Fruit fly (Drosophila melanogaster) whole organism, adult: ENCODE data around the gene CG17134.

Source experiments
- CG11617 ChIP-seq: fragments of 200-800 bp; sonication (Bioruptor generic); optimal IDR thresholded peaks from 2 replicates; lab custom pipeline; 2017; ENCODE audit warnings: mild to moderate bottlenecking, missing biosample characterization, missing genetic modification reagents, missing genetic modification characterization
- CG12768 ChIP-seq: fragments of 200-800 bp; sonication (Bioruptor generic); optimal IDR thresholded peaks from 2 replicates; lab custom pipeline; 2017; ENCODE audit warnings: missing biosample characterization, missing genetic modification characterization, mild to moderate bottlenecking, moderate library complexity, missing genetic modification reagents
- CG14711 ChIP-seq: fragments of 200-800 bp; sonication (Bioruptor generic); optimal IDR thresholded peaks from 2 replicates; lab custom pipeline; 2018; ENCODE audit warnings: missing biosample characterization, mild to moderate bottlenecking, missing genetic modification characterization, moderate library complexity
- CG1620 ChIP-seq: fragments of 200-800 bp; sonication (Bioruptor generic); optimal IDR thresholded peaks from 2 replicates; lab custom pipeline; 2016; ENCODE audit warnings: missing biosample characterization, missing genetic modification characterization
- CG33017 ChIP-seq: fragments of 200-800 bp; sonication (Bioruptor generic); optimal IDR thresholded peaks from 2 replicates; lab custom pipeline; 2018; ENCODE audit warnings: missing biosample characterization, mild to moderate bottlenecking, missing genetic modification characterization, moderate library complexity
- CG5204 ChIP-seq: fragments of 200-800 bp; sonication (Bioruptor generic); optimal IDR thresholded peaks from 2 replicates; lab custom pipeline; 2016; ENCODE audit warnings: missing biosample characterization, missing genetic modification characterization
- CG7045 ChIP-seq: fragments of 200-800 bp; sonication (Bioruptor generic); optimal IDR thresholded peaks from 2 replicates; lab custom pipeline; 2017; ENCODE audit warnings: missing biosample characterization, mild to moderate bottlenecking, missing genetic modification characterization
- CG7101 ChIP-seq: fragments of 200-800 bp; sonication (Bioruptor generic); optimal IDR thresholded peaks from 2 replicates; lab custom pipeline; 2018; ENCODE audit warnings: missing biosample characterization, mild to moderate bottlenecking, missing genetic modification characterization, moderate library complexity
- Clk ChIP-seq: fragments of 200-800 bp; sonication (Bioruptor generic); optimal IDR thresholded peaks from 2 replicates; lab custom pipeline; 2017; ENCODE audit warnings: missing biosample characterization, missing genetic modification characterization
- Crg-1 ChIP-seq: fragments of 200-800 bp; sonication (Bioruptor generic); optimal IDR thresholded peaks from 2 replicates; lab custom pipeline; 2016; ENCODE audit warnings: missing biosample characterization, missing genetic modification characterization
- Hr96 ChIP-seq: fragments of 200-800 bp; sonication (Bioruptor generic); optimal IDR thresholded peaks from 2 replicates; lab custom pipeline; 2016; ENCODE audit warnings: missing biosample characterization, missing genetic modification characterization
- Mnt ChIP-seq: fragments of 200-800 bp; sonication (Bioruptor generic); optimal IDR thresholded peaks from 2 replicates; lab custom pipeline; 2016; ENCODE audit warnings: missing biosample characterization, mild to moderate bottlenecking, missing genetic modification characterization
- bab1 ChIP-seq: fragments of 200-800 bp; sonication (Bioruptor generic); optimal IDR thresholded peaks from 3 replicates; lab custom pipeline; 2019; ENCODE audit warnings: missing biosample characterization, mild to moderate bottlenecking, missing genetic modification characterization, moderate library complexity
- cic ChIP-seq: fragments of 200-800 bp; sonication (Bioruptor generic); optimal IDR thresholded peaks from 2 replicates; lab custom pipeline; 2017; ENCODE audit warnings: missing biosample characterization, mild to moderate bottlenecking, missing genetic modification characterization, moderate library complexity
- cnc ChIP-seq, 2 experiments: fragments of >200 bp; optimal IDR thresholded peaks; 2 replicates each; lab custom pipeline; 2017
- kay ChIP-seq: fragments of 200-800 bp; sonication (Bioruptor generic); peaks from one replicate; lab custom pipeline; 2016; ENCODE audit warnings: missing biosample characterization, missing genetic modification characterization, borderline replicate concordance
- ovo ChIP-seq: fragments of 200-800 bp; sonication (Bioruptor generic); optimal IDR thresholded peaks from 2 replicates; lab custom pipeline; 2016; ENCODE audit warnings: missing biosample characterization, missing genetic modification characterization
- pad ChIP-seq: fragments of 200-800 bp; sonication (Bioruptor generic); optimal IDR thresholded peaks from 3 replicates; lab custom pipeline; 2017; ENCODE audit warnings: missing biosample characterization, missing genetic modification characterization, mild to moderate bottlenecking, moderate library complexity, missing genetic modification reagents
- tj ChIP-seq: fragments of 200-800 bp; sonication (Bioruptor generic); optimal IDR thresholded peaks from 3 replicates; lab custom pipeline; 2017; ENCODE audit warnings: missing biosample characterization, mild to moderate bottlenecking, missing genetic modification characterization, moderate library complexity
- toe ChIP-seq: fragments of 200-800 bp; sonication (Bioruptor generic); optimal IDR thresholded peaks from 2 replicates; lab custom pipeline; 2016; ENCODE audit warnings: missing biosample characterization, missing genetic modification characterization

The CG17134 gene

DNA sequence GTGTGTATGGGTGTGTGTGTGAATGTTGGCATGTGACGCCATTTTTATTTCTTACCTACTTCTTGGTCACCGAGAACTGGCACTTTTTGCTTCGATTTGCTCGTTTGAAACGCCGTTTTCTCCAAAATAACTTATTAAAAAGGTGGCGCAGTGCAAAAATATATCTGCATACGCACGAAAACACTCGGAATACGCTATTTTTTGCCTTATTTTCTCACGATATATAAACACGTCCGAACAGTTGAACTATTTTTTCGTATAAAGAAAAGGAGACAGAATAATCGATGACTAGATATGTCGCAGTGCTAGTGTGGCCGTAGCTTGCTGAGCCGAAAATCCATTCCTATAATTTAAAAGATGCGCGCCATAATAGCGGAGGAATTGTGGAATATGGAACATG, 21.8 kb downstream of the CG17134 start, which contains the start of gene CG6700:
Gene CG6700, minus strand, starts transcription at position 272 of the 400 bp plus-strand sequence.
- TF ChIP-seq bab1 (GFP tag; lab: Kevin White, UChicago) (peak; percentile 65), Hr96 (no peak), kay (GFP tag; lab: Kevin White, UChicago) (peak; percentile 94), toe (GFP tag; lab: Kevin White, UChicago) (no peak), Mnt (GFP tag; lab: Kevin White, UChicago) (peak; percentile 82), Crg-1 (no peak), CG12768 (GFP tag; lab: Kevin White, UChicago) (no peak), CG14711 (tag; lab: Kevin White, UChicago) (peak; percentile 10), CG7101 (tag; lab: Kevin White, UChicago) (no peak), Clk (GFP tag; lab: Kevin White, UChicago) (no peak), CG7045 (GFP tag; lab: Kevin White, UChicago) (no peak), CG1620 (GFP tag; lab: Kevin White, UChicago) (no peak), CG5204 (GFP tag; lab: Kevin White, UChicago) (no peak), pad (GFP tag; lab: Kevin White, UChicago) (no peak), CG33017 (tag; lab: Kevin White, UChicago) (no peak), tj (peak; percentile 31), CG11617 (GFP tag; lab: Kevin White, UChicago) (no peak), cic (GFP tag; lab: Kevin White, UChicago) (no peak), cnc (optimal IDR thresholded peaks at IDR 0.05; lab: Kevin White, UChicago) (no peak), ovo (GFP tag; lab: Kevin White, UChicago) (no peak)

dm6 chr2L:10845564-10845963, 25.1 kb downstream of the CG17134 start, which contains the start of the genes CG17139 and CG17140:
Gene CG17139, minus strand, starts transcription at chr2L:10845664.
Gene CG17140, minus strand, starts transcription at chr2L:10845664.
- no peak for TF ChIP-seq toe (GFP tag; lab: Kevin White, UChicago)
- TF ChIP-seq tj, result no peak
- TF ChIP-seq CG7045 (GFP tag; lab: Kevin White, UChicago), result no peak
- TF ChIP-seq CG33017 (tag; lab: Kevin White, UChicago), result no peak
- no peak for TF ChIP-seq Clk (GFP tag; lab: Kevin White, UChicago)
- no peak for TF ChIP-seq ovo (GFP tag; lab: Kevin White, UChicago)
- no peak for TF ChIP-seq Mnt (GFP tag; lab: Kevin White, UChicago)
- TF ChIP-seq CG14711 (tag; lab: Kevin White, UChicago), result no peak
- no peak for TF ChIP-seq Crg-1
- TF ChIP-seq CG5204 (GFP tag; lab: Kevin White, UChicago), result no peak

DNA sequence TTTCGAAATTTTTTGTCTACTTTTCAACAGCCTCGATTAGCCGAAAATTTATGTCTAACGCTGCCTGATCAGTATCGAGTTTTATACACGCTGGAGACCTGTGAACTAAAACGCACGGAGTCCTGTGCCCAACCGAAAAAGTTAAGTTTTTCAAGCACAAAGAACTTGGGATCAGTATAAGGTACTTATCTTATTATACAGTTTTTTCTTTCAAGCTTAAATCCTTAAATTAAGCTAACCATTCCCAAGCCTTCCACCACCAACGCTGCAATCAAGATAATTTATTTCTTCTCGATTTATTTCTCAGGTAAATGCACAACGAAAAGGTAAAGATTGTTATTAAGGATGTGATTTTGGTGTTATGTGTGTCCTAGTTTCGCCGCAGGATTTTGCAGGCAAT, 26.4 kb downstream of the CG17134 start, which contains the start of gene Porin2:
Gene Porin2, minus strand, starts transcription at position 101 of the 400 bp plus-strand sequence.
- peak; percentile 12 for TF ChIP-seq kay (GFP tag; lab: Kevin White, UChicago)
- TF ChIP-seq pad (GFP tag; lab: Kevin White, UChicago), result no peak

DNA sequence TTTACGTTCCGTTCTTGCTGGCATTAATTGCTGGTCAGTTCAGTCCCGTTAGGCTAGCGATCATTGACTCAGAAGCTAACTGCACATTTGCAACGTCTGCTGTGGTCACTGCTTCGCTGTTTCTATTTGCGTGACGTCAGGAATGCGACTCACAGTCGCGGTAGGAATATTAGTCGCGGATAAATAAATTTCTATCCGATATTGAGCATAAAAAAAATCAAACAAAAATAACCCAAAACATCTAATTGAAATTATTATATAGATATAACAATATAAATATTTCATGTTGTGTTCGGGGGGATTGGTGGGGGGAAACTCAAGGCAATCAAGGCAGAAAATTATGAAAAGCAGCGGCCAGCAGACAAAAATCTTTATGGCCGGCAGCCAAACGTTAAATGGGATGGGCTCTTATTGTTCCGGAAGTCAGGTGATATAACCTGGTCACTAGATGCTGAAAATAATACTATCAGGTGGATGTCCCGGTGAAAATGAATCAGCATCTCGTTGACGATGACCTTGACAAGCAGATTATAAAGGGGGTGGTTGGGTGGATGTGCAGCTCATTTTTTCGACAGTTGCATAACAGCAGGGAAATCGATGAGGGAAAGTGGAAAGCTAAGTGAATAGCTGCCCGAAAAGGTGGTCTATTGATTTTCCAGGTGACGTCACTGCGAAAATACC, 29.1 kb downstream of the CG17134 start, which contains the start of gene SmydA-3:
Gene SmydA-3, plus strand, starts transcription at position 631 of the 681 bp plus-strand sequence.
- TF ChIP-seq CG14711 (tag; lab: Kevin White, UChicago) (peak; percentile 26), CG5204 (GFP tag; lab: Kevin White, UChicago) (no peak), ovo (GFP tag; lab: Kevin White, UChicago) (peak; percentile 87), CG11617 (GFP tag; lab: Kevin White, UChicago) (peak; percentile 51), pad (GFP tag; lab: Kevin White, UChicago) (no peak), Crg-1 (peak; percentile 24), bab1 (GFP tag; lab: Kevin White, UChicago) (no peak), CG33017 (tag; lab: Kevin White, UChicago) (peak; percentile 42), kay (GFP tag; lab: Kevin White, UChicago) (peak; percentile 79), CG7101 (tag; lab: Kevin White, UChicago) (peak; percentile 43), CG1620 (GFP tag; lab: Kevin White, UChicago) (no peak), CG12768 (GFP tag; lab: Kevin White, UChicago) (peak; percentile 15), cnc (optimal IDR thresholded peaks at IDR 0.05; lab: Kevin White, UChicago) (no peak), CG7045 (GFP tag; lab: Kevin White, UChicago) (peak; percentile 67), toe (GFP tag; lab: Kevin White, UChicago) (no peak), Clk (GFP tag; lab: Kevin White, UChicago) (no peak), Hr96 (no peak), cic (GFP tag; lab: Kevin White, UChicago) (no peak), Mnt (GFP tag; lab: Kevin White, UChicago) (no peak), tj (peak; percentile 39)

dm6 chr2L:10850320-10850990, 29.9 kb downstream of the CG17134 start, which contains the start of gene porin:
Gene porin, minus strand, starts transcription at chr2L:10850848.
- TF ChIP-seq cnc (optimal IDR thresholded peaks at IDR 0.05; lab: Kevin White, UChicago), result no peak
- TF ChIP-seq toe (GFP tag; lab: Kevin White, UChicago), result peak; percentile 7
- no peak for TF ChIP-seq CG33017 (tag; lab: Kevin White, UChicago)
- TF ChIP-seq ovo (GFP tag; lab: Kevin White, UChicago), result peak; percentile 72
- no peak for TF ChIP-seq CG1620 (GFP tag; lab: Kevin White, UChicago)
- TF ChIP-seq tj, result peak; percentile 22
- TF ChIP-seq Mnt (GFP tag; lab: Kevin White, UChicago), result peak; percentile 80
- TF ChIP-seq Crg-1, result peak; percentile 3
- peak; percentile 19 for TF ChIP-seq bab1 (GFP tag; lab: Kevin White, UChicago)
- no peak for TF ChIP-seq CG7101 (tag; lab: Kevin White, UChicago)
- peak; percentile 35 for TF ChIP-seq CG14711 (tag; lab: Kevin White, UChicago)
- peak; percentile 31 for TF ChIP-seq cic (GFP tag; lab: Kevin White, UChicago)
